Worm (Caenorhabditis elegans): ENCODE data around the gene slc-17.5.
"Not testable (repeated sequence)": the region's sequence is repeated elsewhere in the genome, so short reads cannot be mapped to it uniquely, and the experiment has no call there.

DNA sequence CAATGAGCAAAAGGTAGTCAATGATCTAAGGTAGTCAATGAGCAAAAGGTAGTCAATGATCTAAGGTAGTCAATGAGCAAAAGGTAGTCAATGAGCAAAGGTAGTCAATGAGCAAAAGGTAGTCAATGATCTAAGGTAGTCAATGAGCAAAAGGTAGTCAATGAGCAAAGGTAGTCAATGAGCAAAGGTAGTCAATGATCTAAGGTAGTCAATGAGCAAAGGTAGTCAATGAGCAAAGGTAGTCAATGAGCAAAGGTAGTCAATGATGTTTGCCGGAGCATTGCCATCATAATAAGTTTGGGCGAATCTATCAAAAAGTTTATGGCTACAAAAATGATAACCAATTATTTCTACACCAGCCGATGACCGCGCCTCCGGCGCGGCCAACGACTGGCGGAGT is 30.1 kb upstream of the slc-17.5 start:
- not testable (repeated sequence) for TF ChIP-seq T22C8.4 (GFP tag; IDR thresholded peaks at IDR 0.05)
- peak; percentile 56 for TF ChIP-seq flt-1 (GFP tag; IDR thresholded peaks at IDR 0.05)
